Worm (Caenorhabditis elegans): Measurements from ENCODE around the gene otpl-3.

DNA sequence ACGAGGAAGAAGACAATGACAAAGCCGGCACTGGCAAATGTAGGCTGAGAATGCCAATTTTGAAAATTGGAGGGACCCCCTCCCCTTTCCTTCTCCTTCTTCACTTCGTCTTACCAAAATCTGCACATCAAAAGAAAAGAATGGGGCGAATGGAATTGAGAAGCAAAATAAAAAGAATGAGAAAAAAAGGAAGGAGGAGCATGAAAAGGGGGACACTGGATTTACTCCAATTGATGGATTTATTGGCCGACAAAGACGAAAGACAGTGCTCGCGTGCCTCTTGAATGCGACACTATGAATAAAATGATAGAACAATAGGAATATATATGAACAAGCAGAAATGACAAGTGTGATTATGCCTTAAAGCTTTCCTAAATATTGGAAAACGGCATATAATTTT is 34.4 kb upstream of the otpl-3 start:
- TF ChIP-seq blmp-1 (tag; optimal IDR thresholded peaks at IDR 0.05) (no peak), lsy-2 (tag; optimal IDR thresholded peaks at IDR 0.05) (no peak), snpc-4 (tag; optimal IDR thresholded peaks at IDR 0.05) (no peak), lin-32 (GFP tag; optimal IDR thresholded peaks at IDR 0.05) (no peak), elt-1 (tag; optimal IDR thresholded peaks at IDR 0.05; ENCODE audit: borderline replicate concordance, insufficient read depth) (no peak), nhr-12 (tag; optimal IDR thresholded peaks at IDR 0.05) (no peak), tbx-8 (GFP tag; optimal IDR thresholded peaks at IDR 0.05) (no peak), lin-13 (tag; optimal IDR thresholded peaks at IDR 0.05) (no peak), elt-3 (tag; optimal IDR thresholded peaks at IDR 0.05) (no peak), ces-1 (GFP tag; optimal IDR thresholded peaks at IDR 0.05) (no peak), sem-2 (GFP tag; optimal IDR thresholded peaks at IDR 0.05) (no peak), ztf-11 (tag; optimal IDR thresholded peaks at IDR 0.05) (no peak)
